Fruit fly (Drosophila melanogaster) whole organism: ENCODE data around the gene CG34173.

Source experiments
- CG8478 ChIP-seq: fragments of >200 bp; optimal IDR thresholded peaks from 2 replicates; lab custom pipeline; 2018; ENCODE audit warnings: inconsistent platforms
- Dll ChIP-seq: fragments of >200 bp; optimal IDR thresholded peaks from 2 replicates; lab custom pipeline; 2017
- EcR ChIP-seq, 2 experiments: fragments of >200 bp; optimal IDR thresholded peaks; 2 replicates each; lab custom pipeline; 2017; ENCODE audit warnings: missing biosample characterization in 2 of 2, missing genetic modification characterization in 2 of 2, missing genetic modification reagents in 2 of 2
- pan ChIP-seq: fragments of >200 bp; optimal IDR thresholded peaks from 2 replicates; lab custom pipeline; 2017
- psq ChIP-seq: fragments of >200 bp; optimal IDR thresholded peaks from 2 replicates; lab custom pipeline; 2017
- usp ChIP-seq: fragments of >200 bp; optimal IDR thresholded peaks from 2 replicates; lab custom pipeline; 2017; ENCODE audit warnings: missing biosample characterization, missing genetic modification characterization, mixed read lengths

The CG34173 gene

dm6 chr2L:22054202-22054601 is at the start of gene CG34173:
Gene CG34173 (minus strand): TSS chr2L:22054302.
- TF ChIP-seq CG8478 (lab: Kevin White, UChicago) (no peak), EcR (GFP tag; optimal IDR thresholded peaks at IDR 0.05; lab: Kevin White, UChicago) (no peak), psq (lab: Kevin White, UChicago) (no peak), Dll (lab: Kevin White, UChicago) (no peak), pan (lab: Kevin White, UChicago) (no peak), usp (GFP tag; lab: Kevin White, UChicago) (no peak)

dm6 chr2L:22079332-22079731 is 25.2 kb upstream of the CG34173 start, which contains the start of gene ttm3:
Gene ttm3 (plus strand): TSS chr2L:22079632.
- TF ChIP-seq CG8478 (lab: Kevin White, UChicago), result no peak
- no peak for TF ChIP-seq usp (GFP tag; lab: Kevin White, UChicago)
- TF ChIP-seq Dll (lab: Kevin White, UChicago), result no peak
- TF ChIP-seq psq (lab: Kevin White, UChicago), result no peak
- TF ChIP-seq EcR (GFP tag; optimal IDR thresholded peaks at IDR 0.05; lab: Kevin White, UChicago), result no peak
- TF ChIP-seq pan (lab: Kevin White, UChicago), result no peak

dm6 chr2L:22070844-22071243 is 16.7 kb upstream of the CG34173 start, which contains the start of gene tplus3a:
Gene tplus3a (plus strand): TSS chr2L:22071144.
- TF ChIP-seq usp (GFP tag; lab: Kevin White, UChicago) (no peak), Dll (lab: Kevin White, UChicago) (no peak), pan (lab: Kevin White, UChicago) (no peak), CG8478 (lab: Kevin White, UChicago) (no peak), EcR (GFP tag; optimal IDR thresholded peaks at IDR 0.05; lab: Kevin White, UChicago) (no peak), psq (lab: Kevin White, UChicago) (no peak)

dm6 chr2L:22065243-22065642 is 11.1 kb upstream of the CG34173 start, which contains the start of gene CG42597:
Gene CG42597 (minus strand): TSS chr2L:22065343.
- no peak for TF ChIP-seq psq (lab: Kevin White, UChicago)
- no peak for TF ChIP-seq usp (GFP tag; lab: Kevin White, UChicago)
- no peak for TF ChIP-seq EcR (GFP tag; optimal IDR thresholded peaks at IDR 0.05; lab: Kevin White, UChicago)
- no peak for TF ChIP-seq pan (lab: Kevin White, UChicago)
- no peak for TF ChIP-seq CG8478 (lab: Kevin White, UChicago)
- TF ChIP-seq Dll (lab: Kevin White, UChicago), result no peak

- no peak for TF ChIP-seq usp (GFP tag; lab: Kevin White, UChicago)
- no peak for TF ChIP-seq CG8478 (lab: Kevin White, UChicago)
- no peak for TF ChIP-seq EcR (GFP tag; optimal IDR thresholded peaks at IDR 0.05; lab: Kevin White, UChicago)
Measured at dm6 chr2L:22059852-22060251, 5.8 kb upstream of the CG34173 start.

- TF ChIP-seq pan (lab: Kevin White, UChicago), result no peak
- TF ChIP-seq Dll (lab: Kevin White, UChicago), result no peak
- TF ChIP-seq usp (GFP tag; lab: Kevin White, UChicago), result no peak
- no peak for TF ChIP-seq CG8478 (lab: Kevin White, UChicago)
- no peak for TF ChIP-seq psq (lab: Kevin White, UChicago)
- no peak for TF ChIP-seq EcR (GFP tag; optimal IDR thresholded peaks at IDR 0.05; lab: Kevin White, UChicago)
Measured at dm6 chr2L:22043777-22044176, 10.3 kb downstream of the CG34173 start, which contains the start of gene CG31601. Gene CG31601 (minus strand): TSS chr2L:22043877.

- TF ChIP-seq CG8478 (lab: Kevin White, UChicago) (no peak), pan (lab: Kevin White, UChicago) (no peak)
Measured at dm6 chr2L:22037560-22037959, 16.5 kb downstream of the CG34173 start, which contains the start of gene Grl40a. Gene Grl40a (plus strand): TSS chr2L:22037860.

- TF ChIP-seq Dll (lab: Kevin White, UChicago), result no peak
- TF ChIP-seq pan (lab: Kevin White, UChicago), result no peak
- no peak for TF ChIP-seq EcR (GFP tag; optimal IDR thresholded peaks at IDR 0.05; lab: Kevin White, UChicago)
- no peak for TF ChIP-seq usp (GFP tag; lab: Kevin White, UChicago)
- no peak for TF ChIP-seq CG8478 (lab: Kevin White, UChicago)
- no peak for TF ChIP-seq psq (lab: Kevin White, UChicago)
Measured at dm6 chr2L:22036877-22037276, 17.2 kb downstream of the CG34173 start.

- TF ChIP-seq Dll (lab: Kevin White, UChicago) (peak; percentile 72), CG8478 (lab: Kevin White, UChicago) (peak; percentile 97), EcR (GFP tag; optimal IDR thresholded peaks at IDR 0.05; lab: Kevin White, UChicago) (peak in 1 of 2 experiments; percentile 29), psq (lab: Kevin White, UChicago) (no peak), pan (lab: Kevin White, UChicago) (no peak), usp (GFP tag; lab: Kevin White, UChicago) (no peak)
Measured at dm6 chr2L:22024362-22024761, 29.7 kb downstream of the CG34173 start.

- TF ChIP-seq EcR (GFP tag; optimal IDR thresholded peaks at IDR 0.05; lab: Kevin White, UChicago) (no peak), Dll (lab: Kevin White, UChicago) (peak; percentile 96), usp (GFP tag; lab: Kevin White, UChicago) (no peak), psq (lab: Kevin White, UChicago) (no peak)
Measured at dm6 chr2L:22018861-22019270, 35.2 kb downstream of the CG34173 start, which contains the start of gene tio. Gene tio (plus strand): TSS chr2L:22019208.

- TF ChIP-seq usp (GFP tag; lab: Kevin White, UChicago) (no peak), pan (lab: Kevin White, UChicago) (no peak), EcR (GFP tag; optimal IDR thresholded peaks at IDR 0.05; lab: Kevin White, UChicago) (no peak)
Measured at dm6 chr2L:22014890-22015289, 39.2 kb downstream of the CG34173 start, which contains the start of gene CG31693. Gene CG31693 (plus strand): TSS chr2L:22015190.
